Worm (Caenorhabditis elegans): ENCODE results near the gene Y108G3AL.2.

The Y108G3AL.2 gene

ce11 chrV:174520-174919 is 7.7 kb downstream of the Y108G3AL.2 start:
- TF ChIP-seq nhr-23 (tag; optimal IDR thresholded peaks at IDR 0.05) (no peak), nhr-237 (tag; optimal IDR thresholded peaks at IDR 0.05) (no peak), skn-1 (tag; optimal IDR thresholded peaks at IDR 0.05) (no peak), dmd-4 (tag; optimal IDR thresholded peaks at IDR 0.05) (no peak), elt-3 (tag; optimal IDR thresholded peaks at IDR 0.05) (no peak), nhr-77 (tag; optimal IDR thresholded peaks at IDR 0.05) (no peak), ztf-4 (tag; optimal IDR thresholded peaks at IDR 0.05) (no peak), peb-1 (tag; optimal IDR thresholded peaks at IDR 0.05) (no peak), ceh-16 (tag; optimal IDR thresholded peaks at IDR 0.05) (no peak), nhr-6 (tag; optimal IDR thresholded peaks at IDR 0.05) (no peak), mdl-1 (tag; optimal IDR thresholded peaks at IDR 0.05) (no peak), blmp-1 (tag; optimal IDR thresholded peaks at IDR 0.05; ENCODE audit: insufficient read depth) (no peak), Y55F3AM.14 (GFP tag; optimal IDR thresholded peaks at IDR 0.05) (no peak), alr-1 (tag; optimal IDR thresholded peaks at IDR 0.05) (no peak), unc-55 (GFP tag; optimal IDR thresholded peaks at IDR 0.05) (no peak), lin-39 (tag; optimal IDR thresholded peaks at IDR 0.05) (no peak), lin-13 (GFP tag; optimal IDR thresholded peaks at IDR 0.05) (no peak), fos-1 (tag; optimal IDR thresholded peaks at IDR 0.05) (no peak)

ce11 chrV:176870-177467 is 10.2 kb downstream of the Y108G3AL.2 start, which contains the start of gene cul-3:
TSS of gene cul-3 (plus strand) at chrV:177417.
- TF ChIP-seq gmeb-1 (tag; optimal IDR thresholded peaks at IDR 0.05) (peak; percentile 79), crh-2 (tag; optimal IDR thresholded peaks at IDR 0.05) (peak; percentile 72), peb-1 (tag; optimal IDR thresholded peaks at IDR 0.05) (no peak), sma-9 (GFP tag; optimal IDR thresholded peaks at IDR 0.05) (no peak), sma-9 (tag; optimal IDR thresholded peaks at IDR 0.05) (no peak), nhr-23 (tag; optimal IDR thresholded peaks at IDR 0.05) (no peak), zag-1 (tag; optimal IDR thresholded peaks at IDR 0.05) (no peak), ZK546.5 (tag; optimal IDR thresholded peaks at IDR 0.05) (no peak), elt-1 (tag; optimal IDR thresholded peaks at IDR 0.05) (no peak), skn-1 (tag; optimal IDR thresholded peaks at IDR 0.05) (no peak), nhr-6 (tag; optimal IDR thresholded peaks at IDR 0.05) (no peak), ztf-11 (tag; optimal IDR thresholded peaks at IDR 0.05) (no peak), nhr-11 (tag; optimal IDR thresholded peaks at IDR 0.05) (no peak), ceh-82 (tag; optimal IDR thresholded peaks at IDR 0.05) (no peak), nhr-25 (tag; optimal IDR thresholded peaks at IDR 0.05) (peak; percentile 61), ztf-1 (GFP tag; conservative IDR thresholded peaks at IDR 0.05) (no peak), dmd-4 (tag; optimal IDR thresholded peaks at IDR 0.05) (no peak), snpc-4 (tag; optimal IDR thresholded peaks at IDR 0.05) (no peak), ztf-4 (tag; optimal IDR thresholded peaks at IDR 0.05) (peak; percentile 3), nhr-12 (tag; optimal IDR thresholded peaks at IDR 0.05) (no peak), C34F6.9 (tag; optimal IDR thresholded peaks at IDR 0.05) (peak; percentile 73), lsy-2 (tag; optimal IDR thresholded peaks at IDR 0.05) (peak; percentile 74 to 84), unc-39 (tag; optimal IDR thresholded peaks at IDR 0.05) (no peak), mbf-1 (tag; optimal IDR thresholded peaks at IDR 0.05) (no peak), egl-27 (tag; optimal IDR thresholded peaks at IDR 0.05) (peak; percentile 42), unc-62 (GFP tag; optimal IDR thresholded peaks at IDR 0.05) (no peak), sem-4 (tag; optimal IDR thresholded peaks at IDR 0.05) (no peak), sma-3 (GFP tag; optimal IDR thresholded peaks at IDR 0.05) (peak; percentile 39), nhr-77 (tag; optimal IDR thresholded peaks at IDR 0.05) (no peak), R02D3.7 (tag; optimal IDR thresholded peaks at IDR 0.05) (no peak), unc-55 (GFP tag; optimal IDR thresholded peaks at IDR 0.05) (peak; percentile 65), alr-1 (tag; optimal IDR thresholded peaks at IDR 0.05) (no peak), fos-1 (tag; optimal IDR thresholded peaks at IDR 0.05) (peak; percentile 15), nhr-237 (tag; optimal IDR thresholded peaks at IDR 0.05) (no peak), lin-13 (GFP tag; optimal IDR thresholded peaks at IDR 0.05) (peak; percentile 48), elt-3 (tag; optimal IDR thresholded peaks at IDR 0.05) (no peak), aly-2 (tag; optimal IDR thresholded peaks at IDR 0.05) (no peak), ceh-16 (tag; optimal IDR thresholded peaks at IDR 0.05) (no peak), F13H6.1 (tag; optimal IDR thresholded peaks at IDR 0.05) (peak; percentile 56), blmp-1 (tag; optimal IDR thresholded peaks at IDR 0.05; ENCODE audit: insufficient read depth) (no peak), mdl-1 (tag; optimal IDR thresholded peaks at IDR 0.05) (no peak), mab-5 (tag; optimal IDR thresholded peaks at IDR 0.05) (peak; percentile 28), nhr-129 (tag; optimal IDR thresholded peaks at IDR 0.05) (peak; percentile 24), Y55F3AM.14 (GFP tag; optimal IDR thresholded peaks at IDR 0.05) (no peak), lin-39 (tag; optimal IDR thresholded peaks at IDR 0.05) (no peak), ama-1 (optimal IDR thresholded peaks at IDR 0.05) (no peak), lin-11 (tag; optimal IDR thresholded peaks at IDR 0.05) (peak; percentile 19), nhr-10 (tag; optimal IDR thresholded peaks at IDR 0.05) (peak; percentile 39), nhr-21 (tag; optimal IDR thresholded peaks at IDR 0.05) (peak; percentile 36)

Data from whole organism, L2 larva.